Fruit fly (Drosophila melanogaster) whole organism, embryonic: ENCODE results near the gene Bhmt.

Experiments
- Adf1 ChIP-seq: fragments of 200-800 bp; sonication (Bioruptor generic); IDR thresholded peaks from 2 replicates; pipeline ENCODE4 v1.3.6; 2022; ENCODE audit warnings: missing biosample characterization, missing genetic modification characterization
- CG10267 ChIP-seq: fragments of 200-800 bp; sonication (Bioruptor generic); optimal IDR thresholded peaks from 2 replicates; lab custom pipeline; 2018; ENCODE audit warnings: missing biosample characterization, mild to moderate bottlenecking, missing genetic modification characterization, moderate library complexity
- CG10462 ChIP-seq: fragments of 200-800 bp; sonication (Bioruptor generic); optimal IDR thresholded peaks from 2 replicates; lab custom pipeline; 2016; ENCODE audit warnings: missing biosample characterization, missing genetic modification characterization
- CG11504 ChIP-seq: fragments of 200-800 bp; sonication (Bioruptor generic); optimal IDR thresholded peaks from 3 replicates; lab custom pipeline; 2019; ENCODE audit warnings: missing biosample characterization, mild to moderate bottlenecking, missing genetic modification characterization, moderate library complexity
- CG14860 ChIP-seq: fragments of 200-800 bp; sonication (Bioruptor generic); IDR thresholded peaks from 3 replicates; pipeline ENCODE4 v1.3.6; 2022; ENCODE audit warnings: missing biosample characterization, missing genetic modification characterization; ENCODE audit not compliant: partially characterized antibody
- CG14965 ChIP-seq: fragments of 200-800 bp; sonication (Bioruptor generic); optimal IDR thresholded peaks from 2 replicates; lab custom pipeline; 2016; ENCODE audit warnings: missing biosample characterization, missing genetic modification characterization, borderline replicate concordance
- CG15479 ChIP-seq: fragments of 200-800 bp; sonication (Bioruptor generic); optimal IDR thresholded peaks from 3 replicates; lab custom pipeline; 2019; ENCODE audit warnings: missing biosample characterization, mild to moderate bottlenecking, missing genetic modification characterization, moderate library complexity
- CG17612 ChIP-seq: fragments of 200-800 bp; sonication (Bioruptor generic); IDR thresholded peaks from 2 replicates; pipeline ENCODE4 v1.3.6; 2022; ENCODE audit warnings: missing biosample characterization, missing genetic modification characterization
- CG17912 ChIP-seq: fragments of 200-800 bp; sonication (Bioruptor generic); optimal IDR thresholded peaks from 2 replicates; lab custom pipeline; 2018; ENCODE audit warnings: missing biosample characterization, mild to moderate bottlenecking, missing genetic modification characterization
- CG18476 ChIP-seq: fragments of 200-800 bp; sonication (Bioruptor generic); optimal IDR thresholded peaks from 2 replicates; lab custom pipeline; 2016; ENCODE audit warnings: missing biosample characterization, mild to moderate bottlenecking, missing genetic modification characterization
- CG18599 ChIP-seq: fragments of 200-800 bp; sonication (Bioruptor generic); optimal IDR thresholded peaks from 3 replicates; lab custom pipeline; 2017; ENCODE audit warnings: missing biosample characterization, missing genetic modification characterization, mild to moderate bottlenecking, moderate library complexity, missing genetic modification reagents
- CG18764 ChIP-seq: fragments of 200-800 bp; sonication (Bioruptor generic); optimal IDR thresholded peaks from 3 replicates; lab custom pipeline; 2016; ENCODE audit warnings: missing biosample characterization, missing genetic modification characterization
- CG2199 ChIP-seq: fragments of 200-800 bp; sonication (Bioruptor generic); IDR thresholded peaks from 3 replicates; pipeline ENCODE4 v1.3.6; 2022; ENCODE audit warnings: missing biosample characterization, missing genetic modification characterization
- CG31365 ChIP-seq: fragments of 200-800 bp; sonication (Bioruptor generic); optimal IDR thresholded peaks from 2 replicates; lab custom pipeline; 2018; ENCODE audit warnings: missing biosample characterization, mild to moderate bottlenecking, missing genetic modification characterization
- CG43689 ChIP-seq: fragments of 200-800 bp; sonication (Bioruptor generic); IDR thresholded peaks from 2 replicates; pipeline ENCODE4 v1.3.6; 2022; ENCODE audit warnings: missing biosample characterization, missing genetic modification characterization
- CG4617 ChIP-seq: fragments of 200-800 bp; sonication (Bioruptor generic); optimal IDR thresholded peaks from 3 replicates; lab custom pipeline; 2016; ENCODE audit warnings: missing biosample characterization, missing genetic modification characterization, borderline replicate concordance
- CG4854 ChIP-seq: fragments of 200-800 bp; sonication (Bioruptor generic); optimal IDR thresholded peaks from 2 replicates; lab custom pipeline; 2016; ENCODE audit warnings: missing biosample characterization, missing genetic modification characterization, inconsistent platforms
- CG6272 ChIP-seq: fragments of 200-800 bp; sonication (Bioruptor generic); IDR thresholded peaks from 2 replicates; pipeline ENCODE4 v1.3.6; 2022; ENCODE audit warnings: missing biosample characterization, missing genetic modification characterization
- CG6765 ChIP-seq: fragments of 200-800 bp; sonication (Bioruptor generic); optimal IDR thresholded peaks from 3 replicates; lab custom pipeline; 2017; ENCODE audit warnings: missing biosample characterization, mild to moderate bottlenecking, missing genetic modification characterization
- CG7839 ChIP-seq: fragments of 200-800 bp; sonication (Bioruptor generic); optimal IDR thresholded peaks from 3 replicates; lab custom pipeline; 2018; ENCODE audit warnings: missing biosample characterization, mild to moderate bottlenecking, missing genetic modification characterization, moderate library complexity
- CG8281 ChIP-seq: fragments of 200-800 bp; sonication (Bioruptor generic); optimal IDR thresholded peaks from 2 replicates; lab custom pipeline; 2018; ENCODE audit warnings: missing biosample characterization, mild to moderate bottlenecking, missing genetic modification characterization, moderate library complexity
- CG8944 ChIP-seq: fragments of 200-800 bp; sonication (Bioruptor generic); optimal IDR thresholded peaks from 3 replicates; lab custom pipeline; 2016; ENCODE audit warnings: missing biosample characterization, missing genetic modification characterization
- CHES-1-like ChIP-seq: fragments of 200-800 bp; sonication (Bioruptor generic); optimal IDR thresholded peaks from 2 replicates; lab custom pipeline; 2016; ENCODE audit warnings: missing biosample characterization, missing genetic modification characterization
- Chrac-16 ChIP-seq: fragments of 200-800 bp; sonication (Bioruptor generic); optimal IDR thresholded peaks from 3 replicates; lab custom pipeline; 2016; ENCODE audit warnings: missing biosample characterization, missing genetic modification characterization
- CkIIα-i1 ChIP-seq: fragments of 200-800 bp; sonication (Bioruptor generic); IDR thresholded peaks from 2 replicates; pipeline ENCODE4 v1.3.6; 2022; ENCODE audit warnings: missing biosample characterization, missing genetic modification characterization
- D19A ChIP-seq: fragments of 200-800 bp; optimal IDR thresholded peaks from 3 replicates; lab custom pipeline; 2019; ENCODE audit warnings: missing biosample characterization, mild to moderate bottlenecking, missing genetic modification characterization, moderate library complexity
- Dad ChIP-seq: fragments of 200-800 bp; sonication (Bioruptor generic); optimal IDR thresholded peaks from 3 replicates; lab custom pipeline; 2016; ENCODE audit warnings: missing biosample characterization, missing genetic modification characterization
- Gsc ChIP-seq: fragments of 200-800 bp; sonication (Bioruptor generic); IDR thresholded peaks from 2 replicates; pipeline ENCODE4 v1.3.6; 2022; ENCODE audit warnings: missing biosample characterization, missing genetic modification characterization
- Hr39 ChIP-seq: fragments of >200 bp; optimal IDR thresholded peaks from 2 replicates; lab custom pipeline; 2017
- Kr ChIP-seq: fragments of 200-800 bp; sonication (Bioruptor generic); optimal IDR thresholded peaks from 2 replicates; lab custom pipeline; 2017; ENCODE audit warnings: missing biosample characterization, mild to moderate bottlenecking, missing genetic modification characterization
- MESR4 ChIP-seq: fragments of 200-800 bp; sonication (Bioruptor generic); optimal IDR thresholded peaks from 2 replicates; lab custom pipeline; 2018; ENCODE audit warnings: missing biosample characterization, mild to moderate bottlenecking, missing genetic modification characterization, moderate library complexity
- Mad ChIP-seq: fragments of 200-800 bp; sonication (Bioruptor generic); optimal IDR thresholded peaks from 2 replicates; lab custom pipeline; 2016; ENCODE audit warnings: missing biosample characterization, missing genetic modification characterization
- Rx ChIP-seq: fragments of 200-800 bp; sonication (Bioruptor generic); IDR thresholded peaks from 2 replicates; pipeline ENCODE4 v1.3.6; 2022; ENCODE audit warnings: missing biosample characterization, missing genetic modification characterization
- Sry-β ChIP-seq: fragments of 200-800 bp; sonication (Bioruptor generic); optimal IDR thresholded peaks from 2 replicates; lab custom pipeline; 2018; ENCODE audit warnings: missing biosample characterization, mild to moderate bottlenecking, missing genetic modification characterization, moderate library complexity
- ato ChIP-seq: fragments of 200-800 bp; sonication (Bioruptor generic); IDR thresholded peaks from 2 replicates; pipeline ENCODE4 v1.3.6; 2022; ENCODE audit warnings: missing biosample characterization, missing genetic modification characterization; ENCODE audit not compliant: partially characterized antibody
- bigmax ChIP-seq: fragments of 200-800 bp; sonication (Bioruptor generic); optimal IDR thresholded peaks from 2 replicates; lab custom pipeline; 2018; ENCODE audit warnings: missing biosample characterization, mild to moderate bottlenecking, missing genetic modification characterization
- btn ChIP-seq: fragments of 200-800 bp; sonication (Bioruptor generic); optimal IDR thresholded peaks from 2 replicates; lab custom pipeline; 2016; ENCODE audit warnings: missing biosample characterization, missing genetic modification characterization
- chn ChIP-seq: fragments of 200-800 bp; sonication (Bioruptor generic); optimal IDR thresholded peaks from 2 replicates; lab custom pipeline; 2016; ENCODE audit warnings: missing biosample characterization, missing genetic modification characterization
- danr ChIP-seq: fragments of 200-800 bp; sonication (Bioruptor generic); IDR thresholded peaks from 2 replicates; pipeline ENCODE4 v1.3.6; 2022; ENCODE audit warnings: missing biosample characterization, missing genetic modification characterization
- exex ChIP-seq: fragments of 200-800 bp; sonication (Bioruptor generic); optimal IDR thresholded peaks from 4 replicates; lab custom pipeline; 2018; ENCODE audit warnings: missing biosample characterization, mild to moderate bottlenecking, missing genetic modification characterization, moderate library complexity
- lab ChIP-seq: fragments of 200-800 bp; sonication (Bioruptor generic); optimal IDR thresholded peaks from 3 replicates; lab custom pipeline; 2017; ENCODE audit warnings: missing biosample characterization, missing genetic modification characterization, mild to moderate bottlenecking, moderate library complexity, missing genetic modification reagents
- nau ChIP-seq: fragments of 200-800 bp; sonication (Bioruptor generic); optimal IDR thresholded peaks from 3 replicates; lab custom pipeline; 2017; ENCODE audit warnings: missing biosample characterization, mild to moderate bottlenecking, missing genetic modification characterization, missing genetic modification reagents
- pb ChIP-seq: fragments of 200-800 bp; sonication (Bioruptor generic); optimal IDR thresholded peaks from 3 replicates; lab custom pipeline; 2016; ENCODE audit warnings: missing biosample characterization, missing genetic modification characterization
- peb ChIP-seq: fragments of 200-800 bp; sonication (Bioruptor generic); IDR thresholded peaks from 2 replicates; pipeline ENCODE4 v1.3.6; 2022; ENCODE audit warnings: missing biosample characterization, missing genetic modification characterization
- phol ChIP-seq: fragments of 200-800 bp; sonication (Bioruptor generic); optimal IDR thresholded peaks from 3 replicates; lab custom pipeline; 2018; ENCODE audit warnings: missing biosample characterization, mild to moderate bottlenecking, missing genetic modification characterization, moderate library complexity
- scrt ChIP-seq: fragments of 200-800 bp; sonication (Bioruptor generic); optimal IDR thresholded peaks from 2 replicates; lab custom pipeline; 2018; ENCODE audit warnings: missing biosample characterization, mild to moderate bottlenecking, missing genetic modification characterization, moderate library complexity
- slou ChIP-seq: fragments of 200-800 bp; sonication (Bioruptor generic); optimal IDR thresholded peaks from 3 replicates; lab custom pipeline; 2016; ENCODE audit warnings: missing biosample characterization, missing genetic modification characterization
- sqz ChIP-seq: fragments of 200-800 bp; sonication (Bioruptor generic); optimal IDR thresholded peaks from 3 replicates; lab custom pipeline; 2018; ENCODE audit warnings: missing biosample characterization, mild to moderate bottlenecking, missing genetic modification characterization
- trh ChIP-seq: fragments of 200-800 bp; sonication (Bioruptor generic); optimal IDR thresholded peaks from 2 replicates; lab custom pipeline; 2016; ENCODE audit warnings: missing biosample characterization, missing genetic modification characterization
- vvl ChIP-seq: fragments of 200-800 bp; sonication (Bioruptor generic); IDR thresholded peaks from 2 replicates; pipeline ENCODE4 v1.3.6; 2022; ENCODE audit warnings: missing biosample characterization, missing genetic modification characterization

Gene Bhmt

dm6 chr2L:18974063-18974779 lies 17.1 kb upstream of the Bhmt start, which contains the start of the genes L2HGDH and CG10431 (continued):
- TF ChIP-seq CG2199, result no peak
- peak; percentile 41 for TF ChIP-seq scrt (GFP tag; lab: Kevin White, UChicago)
- TF ChIP-seq peb (GFP tag; lab: Robert Waterston, UW), result no peak
- TF ChIP-seq lab, result peak; percentile 85
- no peak for TF ChIP-seq ato (GFP tag; lab: Robert Waterston, UW)
- no peak for TF ChIP-seq CG43689 (GFP tag; lab: Robert Waterston, UW)
- peak; percentile 83 for TF ChIP-seq bigmax (GFP tag; lab: Kevin White, UChicago)
- TF ChIP-seq CHES-1-like (GFP tag; lab: Kevin White, UChicago), result peak; percentile 12
- TF ChIP-seq CG11504 (tag; lab: Kevin White, UChicago), result no peak
- no peak for TF ChIP-seq CG18764 (GFP tag; lab: Kevin White, UChicago)
- 0 out of 2 replicates have a peak, but pooled peaks have one; percentile 20 for TF ChIP-seq danr (GFP tag; lab: Robert Waterston, UW)
- peak; percentile 98 for TF ChIP-seq CG10267 (tag; lab: Kevin White, UChicago)
- TF ChIP-seq Mad, result peak; percentile 31
- TF ChIP-seq vvl, result no peak; the same call in 1 of the 2 replicates
- peak; percentile 54 for TF ChIP-seq MESR4 (GFP tag; lab: Kevin White, UChicago)
- TF ChIP-seq CG7839, result peak; percentile 54
- no peak for TF ChIP-seq CG17912 (GFP tag; lab: Kevin White, UChicago)
- no peak for TF ChIP-seq CG8281 (tag; lab: Kevin White, UChicago)
- TF ChIP-seq D19A, result peak; percentile 57
- peak; percentile 10 for TF ChIP-seq chn (GFP tag; lab: Kevin White, UChicago)
- TF ChIP-seq nau (GFP tag; lab: Kevin White, UChicago), result no peak
- TF ChIP-seq Rx (GFP tag; lab: Robert Waterston, UW), result no peak
- no peak for TF ChIP-seq CG14965
- TF ChIP-seq Sry-β, result no peak
- TF ChIP-seq CG8944 (GFP tag; lab: Kevin White, UChicago), result peak; percentile 5
- peak; percentile 76 for TF ChIP-seq CG18599 (GFP tag; lab: Kevin White, UChicago)
- no peak for TF ChIP-seq Gsc (GFP tag; lab: Robert Waterston, UW)
- no peak for TF ChIP-seq slou
- TF ChIP-seq CG4854, result peak; percentile 54
- no peak for TF ChIP-seq CG14860
- no peak for TF ChIP-seq CG17612 (GFP tag; lab: Robert Waterston, UW)
- peak; percentile 4 for TF ChIP-seq btn
- no peak for TF ChIP-seq Hr39 (lab: Kevin White, UChicago)
- peak; percentile 93 for TF ChIP-seq exex (tag; lab: Kevin White, UChicago)
- TF ChIP-seq CG4617 (GFP tag; lab: Kevin White, UChicago), result no peak
- TF ChIP-seq Adf1 (GFP tag; lab: Robert Waterston, UW), result peak; percentile 44; the same call in 1 of the 2 replicates
- no peak for TF ChIP-seq trh (GFP tag; lab: Kevin White, UChicago)
- TF ChIP-seq CG6272 (GFP tag; lab: Robert Waterston, UW), result no peak
- peak; percentile 36 for TF ChIP-seq CG31365 (tag; lab: Kevin White, UChicago)
- TF ChIP-seq CG15479 (GFP tag; lab: Kevin White, UChicago), result no peak
- TF ChIP-seq CG18476 (GFP tag; lab: Kevin White, UChicago), result peak; percentile 62
- no peak for TF ChIP-seq Dad (GFP tag; lab: Kevin White, UChicago)
- TF ChIP-seq CG10462 (GFP tag; lab: Kevin White, UChicago), result peak; percentile 31
- TF ChIP-seq Chrac-16 (GFP tag; lab: Kevin White, UChicago), result peak; percentile 60
- TF ChIP-seq CkIIα-i1, result no peak
- TF ChIP-seq sqz (GFP tag; lab: Kevin White, UChicago), result no peak
- TF ChIP-seq CG6765, result peak; percentile 38
- TF ChIP-seq pb (GFP tag; lab: Kevin White, UChicago), result no peak
- TF ChIP-seq Kr (GFP tag; lab: Kevin White, UChicago), result no peak
- TF ChIP-seq phol (tag; lab: Kevin White, UChicago), result peak; percentile 79
